Fruit fly (Drosophila melanogaster) ovary, adult (tissue): ENCODE data around the gene Idgf1.

Experiments used
- CG17801 ChIP-seq: fragments of 200-800 bp; optimal IDR thresholded peaks from 2 replicates; lab custom pipeline; 2019; ENCODE audit warnings: missing biosample characterization, mild to moderate bottlenecking, missing genetic modification characterization, moderate library complexity; ENCODE audit not compliant: partially characterized antibody

The Idgf1 gene

dm6 chr2L:16445034-16445433 is at the start of gene Idgf1:
Gene Idgf1, plus strand, starts transcription at chr2L:16445278.
- TF ChIP-seq CG17801 (GFP tag; lab: Kevin White, UChicago) = no peak

- no peak for TF ChIP-seq CG17801 (GFP tag; lab: Kevin White, UChicago)
Measured at dm6 chr2L:16397517-16397916, 47.6 kb upstream of the Idgf1 start.

- no peak for TF ChIP-seq CG17801 (GFP tag; lab: Kevin White, UChicago)
Measured at dm6 chr2L:16402512-16402911, 42.6 kb upstream of the Idgf1 start.

- no peak for TF ChIP-seq CG17801 (GFP tag; lab: Kevin White, UChicago)
Measured at dm6 chr2L:16406523-16406922, 38.6 kb upstream of the Idgf1 start.

- TF ChIP-seq CG17801 (GFP tag; lab: Kevin White, UChicago) = no peak
Measured at dm6 chr2L:16407305-16407704, 37.8 kb upstream of the Idgf1 start.

- TF ChIP-seq CG17801 (GFP tag; lab: Kevin White, UChicago) = no peak
Measured at dm6 chr2L:16413772-16414171, 31.3 kb upstream of the Idgf1 start.

- TF ChIP-seq CG17801 (GFP tag; lab: Kevin White, UChicago) = no peak
Measured at dm6 chr2L:16422657-16423473, 22.2 kb upstream of the Idgf1 start.

- no peak for TF ChIP-seq CG17801 (GFP tag; lab: Kevin White, UChicago)
Measured at dm6 chr2L:16435637-16436036, 9.4 kb upstream of the Idgf1 start.

dm6 chr2L:16437945-16438344 is 7.1 kb upstream of the Idgf1 start:
- no peak for TF ChIP-seq CG17801 (GFP tag; lab: Kevin White, UChicago)

dm6 chr2L:16442620-16443019 is 2.5 kb upstream of the Idgf1 start:
- TF ChIP-seq CG17801 (GFP tag; lab: Kevin White, UChicago) = no peak

- no peak for TF ChIP-seq CG17801 (GFP tag; lab: Kevin White, UChicago)
Measured at dm6 chr2L:16446975-16447509, 2.0 kb downstream of the Idgf1 start, which contains the start of gene Idgf2. Gene Idgf2, plus strand, starts transcription at chr2L:16447330.

dm6 chr2L:16447875-16448412 is 2.9 kb downstream of the Idgf1 start:
- no peak for TF ChIP-seq CG17801 (GFP tag; lab: Kevin White, UChicago)

dm6 chr2L:16448451-16449206 is 3.6 kb downstream of the Idgf1 start, which contains the start of gene CG5888:
Gene CG5888, minus strand, starts transcription at chr2L:16448469.
- TF ChIP-seq CG17801 (GFP tag; lab: Kevin White, UChicago) = no peak

- TF ChIP-seq CG17801 (GFP tag; lab: Kevin White, UChicago) = peak; percentile 24
Measured at dm6 chr2L:16450891-16451290, 5.8 kb downstream of the Idgf1 start, which contains the start of gene Idgf3. Gene Idgf3, plus strand, starts transcription at chr2L:16450907.

- no peak for TF ChIP-seq CG17801 (GFP tag; lab: Kevin White, UChicago)
Measured at dm6 chr2L:16451858-16452257, 6.8 kb downstream of the Idgf1 start.
